Fruit fly (Drosophila melanogaster) whole organism, wandering third instar larva: ENCODE measurements around the gene CG43249.

Source experiments
- CG32264 ChIP-seq: fragments of 200-800 bp; sonication (Bioruptor generic); optimal IDR thresholded peaks from 2 replicates; lab custom pipeline; 2016; ENCODE audit warnings: missing biosample characterization, missing genetic modification characterization
- CrebA ChIP-seq: fragments of 200-800 bp; sonication (Bioruptor generic); optimal IDR thresholded peaks from 2 replicates; lab custom pipeline; 2016; ENCODE audit warnings: missing biosample characterization, mild to moderate bottlenecking, missing genetic modification characterization, borderline replicate concordance
- Dfd ChIP-seq: fragments of >200 bp; optimal IDR thresholded peaks from 2 replicates; lab custom pipeline; 2017; ENCODE audit warnings: missing biosample characterization, missing genetic modification characterization
- HLH106 ChIP-seq: fragments of 200-800 bp; optimal IDR thresholded peaks from 3 replicates; lab custom pipeline; 2019; ENCODE audit warnings: missing biosample characterization, mild to moderate bottlenecking, missing genetic modification characterization, moderate library complexity
- Hnf4 ChIP-seq: fragments of 200-800 bp; sonication (Bioruptor generic); optimal IDR thresholded peaks from 2 replicates; lab custom pipeline; 2016; ENCODE audit warnings: missing biosample characterization, mild to moderate bottlenecking, missing genetic modification characterization
- Hr78 ChIP-seq: fragments of >200 bp; optimal IDR thresholded peaks from 2 replicates; lab custom pipeline; 2017; ENCODE audit warnings: missing biosample characterization, missing genetic modification characterization
- Hr83 ChIP-seq: fragments of 200-300 bp; sonication (Bioruptor generic); optimal IDR thresholded peaks from 2 replicates; lab custom pipeline; 2016; ENCODE audit warnings: missing biosample characterization, mild to moderate bottlenecking, missing genetic modification characterization, moderate library complexity; ENCODE audit not compliant: poor library complexity, severe bottlenecking
- Jra ChIP-seq: sonication (Bioruptor generic); optimal IDR thresholded peaks from 2 replicates; lab custom pipeline; 2016; ENCODE audit warnings: missing biosample characterization, missing genetic modification characterization
- Mio ChIP-seq: sonication (Bioruptor generic); optimal IDR thresholded peaks from 2 replicates; lab custom pipeline; 2016; ENCODE audit warnings: missing biosample characterization, missing genetic modification characterization
- Myc ChIP-seq: fragments of >200 bp; optimal IDR thresholded peaks from 2 replicates; lab custom pipeline; 2017
- N ChIP-seq: fragments of >200 bp; optimal IDR thresholded peaks from 2 replicates; lab custom pipeline; 2018; ENCODE audit warnings: missing biosample characterization, missing external identifiers, missing genetic modification characterization
- Rel ChIP-seq, 2 experiments: fragments of 200-800 bp; sonication (Bioruptor generic) in 1 of 2; optimal IDR thresholded peaks; 2 replicates in 1 of 2; 3 replicates in 1 of 2; lab custom pipeline; 2016 to 2019; ENCODE audit warnings: mild to moderate bottlenecking in 2 of 2, missing biosample characterization in 2 of 2, missing genetic modification characterization in 2 of 2, moderate library complexity in 1 of 2
- Sp1 ChIP-seq: fragments of 200-800 bp; sonication (Bioruptor generic); optimal IDR thresholded peaks from 3 replicates; lab custom pipeline; 2019; ENCODE audit warnings: missing biosample characterization, mild to moderate bottlenecking, missing genetic modification characterization, moderate library complexity
- Vsx2 ChIP-seq: fragments of 200-300, 225-300 bp; sonication (Bioruptor generic); optimal IDR thresholded peaks from 2 replicates; lab custom pipeline; 2018; ENCODE audit warnings: missing biosample characterization, missing genetic modification characterization; ENCODE audit not compliant: partially characterized antibody
- br ChIP-seq: fragments of 200-800 bp; sonication (Bioruptor generic); optimal IDR thresholded peaks from 2 replicates; lab custom pipeline; 2016; ENCODE audit warnings: missing biosample characterization, missing genetic modification characterization
- brk ChIP-seq: fragments of 200-800 bp; sonication (Bioruptor generic); optimal IDR thresholded peaks from 2 replicates; lab custom pipeline; 2016; ENCODE audit warnings: missing biosample characterization, mild to moderate bottlenecking, missing genetic modification characterization
- dl ChIP-seq, 2 experiments: fragments of 175-275, 200-275 bp in 1 of 2; fragments of 200-275 bp in 1 of 2; sonication (Bioruptor generic); optimal IDR thresholded peaks; lab custom pipeline; 2018; ENCODE audit warnings: mild to moderate bottlenecking in 2 of 2, missing biosample characterization in 2 of 2, missing genetic modification characterization in 2 of 2, moderate library complexity in 2 of 2; ENCODE audit not compliant: partially characterized antibody in 2 of 2, insufficient read depth in 1 of 2
- dmrt93B ChIP-seq: fragments of 200-800 bp; sonication (Bioruptor generic); optimal IDR thresholded peaks from 2 replicates; lab custom pipeline; 2018; ENCODE audit warnings: missing biosample characterization, mild to moderate bottlenecking, missing genetic modification characterization
- dsf ChIP-seq: sonication (Bioruptor generic); optimal IDR thresholded peaks from 2 replicates; lab custom pipeline; 2016; ENCODE audit warnings: missing biosample characterization, missing genetic modification characterization, borderline replicate concordance
- ey ChIP-seq: fragments of 200-800 bp; sonication (Bioruptor generic); optimal IDR thresholded peaks from 2 replicates; lab custom pipeline; 2016; ENCODE audit warnings: missing biosample characterization, missing genetic modification characterization
- foxo ChIP-seq, 2 experiments: fragments of 200-800 bp; sonication (Bioruptor generic); optimal IDR thresholded peaks; 2 replicates in 1 of 2; 3 replicates in 1 of 2; lab custom pipeline; 2016 to 2017; ENCODE audit warnings: missing biosample characterization in 2 of 2, missing genetic modification characterization in 2 of 2
- h ChIP-seq: fragments of 200-800 bp; sonication (Bioruptor generic); optimal IDR thresholded peaks from 3 replicates; lab custom pipeline; 2016; ENCODE audit warnings: missing biosample characterization, mild to moderate bottlenecking, missing genetic modification characterization
- jim ChIP-seq: fragments of 175-275, 200-325 bp; sonication (Bioruptor generic); optimal IDR thresholded peaks from 2 replicates; lab custom pipeline; 2016; ENCODE audit warnings: missing biosample characterization, mild to moderate bottlenecking, missing genetic modification characterization
- rgr ChIP-seq: fragments of 200-800 bp; sonication (Bioruptor generic); optimal IDR thresholded peaks from 3 replicates; lab custom pipeline; 2016; ENCODE audit warnings: missing biosample characterization, mild to moderate bottlenecking, missing genetic modification characterization
- sv ChIP-seq: fragments of 200-800 bp; sonication (Bioruptor generic); optimal IDR thresholded peaks from 3 replicates; lab custom pipeline; 2016; ENCODE audit warnings: missing biosample characterization, missing genetic modification characterization
- tai ChIP-seq: sonication (Bioruptor generic); optimal IDR thresholded peaks from 2 replicates; lab custom pipeline; 2016; ENCODE audit warnings: missing biosample characterization, missing genetic modification characterization
- usp ChIP-seq: fragments of >200 bp; optimal IDR thresholded peaks from 2 replicates; lab custom pipeline; 2017; ENCODE audit warnings: missing biosample characterization, missing genetic modification characterization

Gene CG43249

dm6 chr3L:16275391-16276017, 28.6 kb upstream of the CG43249 start:
- TF ChIP-seq Hr78 (GFP tag; lab: Kevin White, UChicago) (no peak), Myc (no peak), Dfd (GFP tag; lab: Kevin White, UChicago) (no peak), tai (GFP tag; lab: Kevin White, UChicago) (no peak), Sp1 (GFP tag; lab: Kevin White, UChicago) (no peak), rgr (GFP tag; lab: Kevin White, UChicago) (no peak), jim (GFP tag; lab: Kevin White, UChicago) (no peak), Rel (GFP tag; optimal IDR thresholded peaks at IDR 0.05; lab: Kevin White, UChicago) (no peak), Rel (tag; optimal IDR thresholded peaks at IDR 0.05; lab: Kevin White, UChicago) (no peak), sv (GFP tag; lab: Kevin White, UChicago) (no peak), Hnf4 (GFP tag; lab: Kevin White, UChicago) (no peak)

DNA sequence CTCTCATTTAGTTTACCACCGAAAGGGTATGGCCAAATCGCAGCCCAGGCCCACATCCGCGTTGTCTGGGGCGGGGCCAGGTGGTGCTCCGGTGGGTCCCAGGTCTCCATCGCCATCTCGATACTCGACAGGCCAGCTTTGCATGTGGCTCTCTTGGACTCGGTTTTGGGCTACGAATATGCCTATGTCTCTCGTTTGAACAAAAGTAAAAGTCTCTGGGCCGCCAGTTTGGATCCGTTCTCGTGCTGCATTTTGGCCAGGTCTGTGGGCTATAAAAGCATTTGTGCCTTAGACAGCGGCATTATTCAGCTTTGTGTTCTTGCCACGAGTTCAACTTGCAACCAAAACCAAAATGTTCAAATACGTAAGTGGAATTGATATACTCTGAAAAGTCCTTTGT, 26.9 kb upstream of the CG43249 start, which contains the start of gene CG13065:
TSS of gene CG13065 (plus strand) at position 301 of the 400 bp plus-strand sequence.
- TF ChIP-seq sv (GFP tag; lab: Kevin White, UChicago), result no peak
- no peak for TF ChIP-seq h (GFP tag; lab: Kevin White, UChicago)
- no peak for TF ChIP-seq Sp1 (GFP tag; lab: Kevin White, UChicago)
- no peak for TF ChIP-seq brk (GFP tag; lab: Kevin White, UChicago)
- no peak for TF ChIP-seq tai (GFP tag; lab: Kevin White, UChicago)
- TF ChIP-seq foxo (GFP tag; optimal IDR thresholded peaks at IDR 0.05; lab: Kevin White, UChicago), result no peak
- no peak for TF ChIP-seq Jra (GFP tag; lab: Kevin White, UChicago)
- TF ChIP-seq Hr83 (GFP tag; lab: Kevin White, UChicago), result no peak
- TF ChIP-seq Myc, result no peak
- TF ChIP-seq ey, result no peak
- TF ChIP-seq Vsx2, result no peak
- no peak for TF ChIP-seq N
- no peak for TF ChIP-seq CrebA
- TF ChIP-seq CG32264 (GFP tag; lab: Kevin White, UChicago), result no peak
- no peak for TF ChIP-seq Mio
- no peak for TF ChIP-seq dmrt93B (GFP tag; lab: Kevin White, UChicago)
- no peak for TF ChIP-seq usp (GFP tag; lab: Kevin White, UChicago)

DNA sequence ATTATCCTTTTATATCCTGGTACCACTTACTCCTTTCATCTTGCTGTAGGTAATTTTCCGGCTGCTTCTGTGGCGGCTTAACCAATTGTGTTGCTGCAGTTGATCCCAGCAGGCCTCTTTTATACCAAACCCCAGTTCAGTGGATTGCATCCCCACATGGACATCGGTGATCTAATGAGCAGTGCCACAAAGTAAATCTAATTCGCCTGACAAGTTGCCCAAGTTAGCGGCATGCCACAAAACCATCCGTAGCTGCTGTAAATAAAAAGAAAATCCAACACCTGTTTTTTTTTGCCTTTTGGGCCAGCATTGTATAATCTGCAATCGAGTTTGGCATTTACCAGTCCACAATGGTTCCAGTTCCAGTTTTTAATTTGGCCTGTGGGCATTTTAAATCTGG, 24.9 kb upstream of the CG43249 start, which contains the start of gene CG13050:
TSS of gene CG13050 (minus strand) at position 101 of the 400 bp plus-strand sequence.
- TF ChIP-seq dsf (no peak), h (GFP tag; lab: Kevin White, UChicago) (no peak), Rel (GFP tag; optimal IDR thresholded peaks at IDR 0.05; lab: Kevin White, UChicago) (no peak), Rel (tag; optimal IDR thresholded peaks at IDR 0.05; lab: Kevin White, UChicago) (no peak), Sp1 (GFP tag; lab: Kevin White, UChicago) (no peak), HLH106 (tag; lab: Kevin White, UChicago) (no peak), jim (GFP tag; lab: Kevin White, UChicago) (no peak), dl (GFP tag; optimal IDR thresholded peaks at IDR 0.05; lab: Kevin White, UChicago; ENCODE audit: insufficient read depth in 1 of 2, partially characterized antibody in 2 of 2) (no peak), Vsx2 (no peak), CG32264 (GFP tag; lab: Kevin White, UChicago) (no peak), dmrt93B (GFP tag; lab: Kevin White, UChicago) (no peak), foxo (GFP tag; optimal IDR thresholded peaks at IDR 0.05; lab: Kevin White, UChicago) (no peak), sv (GFP tag; lab: Kevin White, UChicago) (no peak), br (GFP tag; lab: Kevin White, UChicago) (no peak), Myc (no peak), Mio (no peak), Jra (GFP tag; lab: Kevin White, UChicago) (no peak), brk (GFP tag; lab: Kevin White, UChicago) (no peak)
- TF ChIP-seq, all 38 proteins: peak for 0

DNA sequence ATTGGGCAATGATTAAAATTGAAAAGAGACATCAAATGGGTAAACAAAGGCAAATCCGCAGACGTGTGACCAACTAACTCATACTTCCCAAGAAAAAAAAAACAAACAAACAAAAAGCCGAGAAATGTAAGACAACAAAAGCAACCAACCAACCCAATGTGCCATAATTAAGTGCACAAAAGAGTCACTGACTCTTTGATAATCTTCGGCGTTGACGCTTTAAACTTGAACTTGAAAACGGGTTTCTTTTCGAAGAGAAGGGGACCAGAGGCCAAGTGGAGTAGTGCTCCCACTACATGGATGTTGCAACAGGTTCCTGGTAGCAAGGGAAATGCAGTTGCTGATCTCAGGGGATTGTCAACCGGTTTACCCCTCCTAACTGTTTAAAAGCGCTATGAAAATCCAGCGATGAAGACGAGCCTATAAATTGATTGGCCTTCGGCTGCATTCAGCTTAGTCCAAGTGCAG, 24.1 kb upstream of the CG43249 start, which contains the start of gene CG13064:
TSS of gene CG13064 (plus strand) at position 418 of the 468 bp plus-strand sequence.
- no peak for TF ChIP-seq Myc
- no peak for TF ChIP-seq Hnf4 (GFP tag; lab: Kevin White, UChicago)
- TF ChIP-seq Vsx2, result peak; percentile 70

DNA sequence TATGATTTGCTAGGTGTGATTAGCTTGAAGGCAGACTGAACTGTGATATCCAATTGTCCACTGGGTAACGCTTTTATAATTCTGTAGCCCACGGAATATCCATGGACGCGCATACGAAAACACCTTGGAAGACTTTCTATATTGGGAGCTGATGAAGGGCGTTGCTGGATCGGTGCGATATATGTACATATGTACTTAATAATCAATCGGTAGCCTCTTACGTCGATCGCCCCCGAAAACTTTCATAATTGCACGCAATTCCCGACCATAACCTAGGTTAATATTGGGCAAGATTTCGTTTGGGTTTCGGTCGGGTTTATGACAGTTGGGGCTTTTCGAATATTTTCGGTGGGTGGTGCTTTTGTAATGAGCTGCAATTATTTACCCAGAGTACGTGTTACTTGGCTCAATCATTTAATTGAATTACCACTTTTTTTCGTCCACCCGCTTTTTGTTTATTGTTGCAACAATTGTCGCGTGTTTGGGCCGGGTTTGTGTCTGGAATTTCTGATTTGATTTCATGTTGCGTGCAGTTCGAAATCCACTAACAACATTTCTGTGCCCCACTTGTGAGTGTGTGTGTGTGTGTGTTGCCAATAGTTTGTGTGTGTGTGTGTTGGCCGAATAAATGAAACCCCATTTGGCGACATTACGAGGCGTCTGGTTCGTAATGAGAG, 22.1 kb upstream of the CG43249 start, which contains the start of gene CG13049:
TSS of gene CG13049 (minus strand) at position 51 of the 677 bp plus-strand sequence.
- TF ChIP-seq Dfd (GFP tag; lab: Kevin White, UChicago), result peak; percentile 80
- TF ChIP-seq dmrt93B (GFP tag; lab: Kevin White, UChicago), result no peak
